Worm (Caenorhabditis elegans): ENCODE results near the gene csn-6.

Gene csn-6

ce11 chrIV:13346078-13346477, 45.5 kb downstream of the csn-6 start:
- TF ChIP-seq nhr-76 (tag; optimal IDR thresholded peaks at IDR 0.05): no peak
- TF ChIP-seq ceh-39 (tag; optimal IDR thresholded peaks at IDR 0.05): no peak
- no peak for TF ChIP-seq cnd-1 (tag; optimal IDR thresholded peaks at IDR 0.05)
- TF ChIP-seq unc-120 (tag; optimal IDR thresholded peaks at IDR 0.05; ENCODE audit: poor library complexity, severe bottlenecking): no peak

- TF ChIP-seq mab-5 (tag; optimal IDR thresholded peaks at IDR 0.05) (no peak), snpc-4 (tag; optimal IDR thresholded peaks at IDR 0.05) (no peak), flh-1 (GFP tag; optimal IDR thresholded peaks at IDR 0.05) (no peak)
Measured at ce11 chrIV:13347232-13347715, 46.6 kb downstream of the csn-6 start, which contains the start of gene W02A2.9. Gene W02A2.9 (plus strand): TSS chrIV:13347665.

- no peak for TF ChIP-seq ceh-83 (GFP tag; optimal IDR thresholded peaks at IDR 0.05)
- TF ChIP-seq flh-1 (GFP tag; optimal IDR thresholded peaks at IDR 0.05): no peak
- TF ChIP-seq mep-1 (tag; optimal IDR thresholded peaks at IDR 0.05): no peak
- TF ChIP-seq ztf-11 (tag; optimal IDR thresholded peaks at IDR 0.05): no peak
- no peak for TF ChIP-seq lin-13 (tag; optimal IDR thresholded peaks at IDR 0.05)
- TF ChIP-seq M03D4.4 (tag; optimal IDR thresholded peaks at IDR 0.05): no peak
- TF ChIP-seq lin-32 (GFP tag; optimal IDR thresholded peaks at IDR 0.05): no peak
- TF ChIP-seq ceh-43 (GFP tag; optimal IDR thresholded peaks at IDR 0.05): no peak
- TF ChIP-seq hlh-1 (tag; optimal IDR thresholded peaks at IDR 0.05): no peak
Measured at ce11 chrIV:13348592-13348991, 48.0 kb downstream of the csn-6 start, which contains the start of gene W02A2.12. Gene W02A2.12 (minus strand): TSS chrIV:13348831.
